Worm (Caenorhabditis elegans) whole organism, L3 larva: ENCODE measurements around the gene T24C2.3.
A peak's percentile ranks its signal among the peaks of the same experiment; 100 is the strongest.

Source experiments
- R02D3.7 ChIP-seq: fragments of 150-350 bp; optimal IDR thresholded peaks from 2 replicates; lab custom pipeline; 2014; ENCODE audit warnings: missing biosample characterization, missing genetic modification characterization
- aly-2 ChIP-seq: fragments of 150-350 bp; optimal IDR thresholded peaks from 2 replicates; lab custom pipeline; 2014; ENCODE audit warnings: missing biosample characterization, missing genetic modification characterization
- ceh-16 ChIP-seq: sonication (generic microtip); optimal IDR thresholded peaks from 2 replicates; lab custom pipeline; 2017; ENCODE audit warnings: missing biosample characterization, missing genetic modification characterization
- ceh-28 ChIP-seq: fragments of 150-350 bp; optimal IDR thresholded peaks from 2 replicates; lab custom pipeline; 2014; ENCODE audit warnings: missing biosample characterization, missing genetic modification reagents, missing genetic modification characterization
- ceh-82 ChIP-seq: fragments of 150-350 bp; optimal IDR thresholded peaks from 2 replicates; lab custom pipeline; 2014; ENCODE audit warnings: missing biosample characterization, missing genetic modification characterization
- ceh-9 ChIP-seq: sonication (generic microtip); optimal IDR thresholded peaks from 2 replicates; lab custom pipeline; 2018; ENCODE audit warnings: missing biosample characterization, missing genetic modification characterization
- egl-27 ChIP-seq: sonication (generic microtip); optimal IDR thresholded peaks from 4 replicates; lab custom pipeline; 2017; ENCODE audit warnings: missing biosample characterization, missing genetic modification reagents, missing genetic modification characterization
- elt-1 ChIP-seq: fragments of 150-350 bp; optimal IDR thresholded peaks from 2 replicates; lab custom pipeline; 2014; ENCODE audit warnings: missing biosample characterization, missing genetic modification characterization
- elt-2 ChIP-seq: sonication (generic microtip); optimal IDR thresholded peaks from 2 replicates; lab custom pipeline; 2016; ENCODE audit warnings: missing genetic modification reagents, mild to moderate bottlenecking, missing genetic modification characterization, missing compliant biosample characterization
- elt-3 ChIP-seq, 3 experiments: fragments of 150-350 bp in 1 of 3; sonication (generic microtip) in 2 of 3; optimal IDR thresholded peaks; 2 replicates in 2 of 3; 4 replicates in 1 of 3; lab custom pipeline; 2014 to 2017; ENCODE audit warnings: missing biosample characterization in 3 of 3, missing genetic modification characterization in 3 of 3
- fos-1 ChIP-seq: fragments of 150-350 bp; optimal IDR thresholded peaks from 2 replicates; lab custom pipeline; 2014; ENCODE audit warnings: missing biosample characterization, missing genetic modification characterization
- hmg-11 ChIP-seq: sonication (generic microtip); optimal IDR thresholded peaks from 2 replicates; lab custom pipeline; 2016; ENCODE audit warnings: missing genetic modification characterization, missing compliant biosample characterization
- jun-1 ChIP-seq: fragments of 150-350 bp; optimal IDR thresholded peaks from 2 replicates; lab custom pipeline; 2014; ENCODE audit warnings: missing biosample characterization, missing genetic modification reagents, missing genetic modification characterization
- lin-15B ChIP-seq: fragments of 150-350 bp; optimal IDR thresholded peaks from 2 replicates; lab custom pipeline; 2014; ENCODE audit warnings: missing biosample characterization, missing genetic modification characterization
- lin-39 ChIP-seq: fragments of 150-350 bp; optimal IDR thresholded peaks from 2 replicates; lab custom pipeline; 2018; ENCODE audit warnings: missing biosample characterization, missing genetic modification reagents, missing genetic modification characterization
- lsy-12 ChIP-seq: sonication (generic microtip); optimal IDR thresholded peaks from 2 replicates; lab custom pipeline; 2016; ENCODE audit warnings: mild to moderate bottlenecking, missing genetic modification characterization, missing compliant biosample characterization
- mdl-1 ChIP-seq: fragments of 150-350 bp; optimal IDR thresholded peaks from 2 replicates; lab custom pipeline; 2014; ENCODE audit warnings: missing biosample characterization, missing genetic modification characterization
- mml-1 ChIP-seq: fragments of 150-350 bp; sonication (generic microtip); optimal IDR thresholded peaks from 3 replicates; lab custom pipeline; 2014; ENCODE audit warnings: missing biosample characterization, missing genetic modification characterization
- nfya-1 ChIP-seq: sonication (generic microtip); optimal IDR thresholded peaks from 2 replicates; lab custom pipeline; 2017; ENCODE audit warnings: missing genetic modification characterization, mild to moderate bottlenecking, missing compliant biosample characterization, antibody characterized with exemption, moderate library complexity; ENCODE audit not compliant: insufficient read depth
- nhr-11 ChIP-seq: fragments of 150-350 bp; optimal IDR thresholded peaks from 2 replicates; lab custom pipeline; 2014; ENCODE audit warnings: missing biosample characterization, missing genetic modification characterization
- nhr-23 ChIP-seq: fragments of 150-350 bp; optimal IDR thresholded peaks from 2 replicates; lab custom pipeline; 2014; ENCODE audit warnings: missing biosample characterization, missing genetic modification reagents, missing genetic modification characterization
- nhr-237 ChIP-seq: fragments of 150-350 bp; optimal IDR thresholded peaks from 2 replicates; lab custom pipeline; 2014; ENCODE audit warnings: missing biosample characterization, missing genetic modification characterization
- nhr-25 ChIP-seq: sonication (generic microtip); optimal IDR thresholded peaks from 2 replicates; lab custom pipeline; 2017; ENCODE audit warnings: missing biosample characterization, missing genetic modification characterization
- nhr-28 ChIP-seq: fragments of 150-350 bp; optimal IDR thresholded peaks from 2 replicates; lab custom pipeline; 2014; ENCODE audit warnings: missing biosample characterization, missing genetic modification characterization
- nhr-43 ChIP-seq: sonication (generic microtip); optimal IDR thresholded peaks from 2 replicates; lab custom pipeline; 2016; ENCODE audit warnings: mild to moderate bottlenecking, missing genetic modification characterization, missing compliant biosample characterization; ENCODE audit not compliant: poor library complexity, severe bottlenecking
- nhr-67 ChIP-seq: fragments of 150-350 bp; optimal IDR thresholded peaks from 2 replicates; lab custom pipeline; 2014; ENCODE audit warnings: missing biosample characterization, missing genetic modification characterization
- nhr-76 ChIP-seq: fragments of 150-350 bp; sonication (generic microtip); optimal IDR thresholded peaks from 5 replicates; lab custom pipeline; 2014; ENCODE audit warnings: missing biosample characterization, missing genetic modification characterization
- nhr-77 ChIP-seq: fragments of 150-350 bp; optimal IDR thresholded peaks from 2 replicates; lab custom pipeline; 2014; ENCODE audit warnings: missing biosample characterization, missing genetic modification characterization
- pha-4 ChIP-seq: fragments of 150-350 bp; optimal IDR thresholded peaks from 2 replicates; lab custom pipeline; 2014; ENCODE audit warnings: missing biosample characterization, missing genetic modification reagents, missing genetic modification characterization
- pqm-1 ChIP-seq: fragments of 150-350 bp; optimal IDR thresholded peaks from 2 replicates; lab custom pipeline; 2017; ENCODE audit warnings: missing biosample characterization, missing genetic modification characterization, inconsistent platforms
- sea-2 ChIP-seq: fragments of 150-350 bp; sonication (generic microtip); optimal IDR thresholded peaks from 4 replicates; lab custom pipeline; 2014; ENCODE audit warnings: missing biosample characterization, missing genetic modification reagents, missing genetic modification characterization
- skn-1 ChIP-seq: fragments of 150-350 bp; optimal IDR thresholded peaks from 2 replicates; lab custom pipeline; 2014; ENCODE audit warnings: missing biosample characterization, missing genetic modification characterization
- snpc-4 ChIP-seq: fragments of 150-350 bp; optimal IDR thresholded peaks from 2 replicates; lab custom pipeline; 2014; ENCODE audit warnings: missing biosample characterization, missing genetic modification characterization
- tbx-2 ChIP-seq: sonication (generic microtip); optimal IDR thresholded peaks from 2 replicates; lab custom pipeline; 2016; ENCODE audit warnings: mild to moderate bottlenecking, missing genetic modification characterization, missing compliant biosample characterization
- unc-39 ChIP-seq: sonication (generic microtip); optimal IDR thresholded peaks from 4 replicates; lab custom pipeline; 2017; ENCODE audit warnings: missing biosample characterization, missing genetic modification characterization
- unc-62 ChIP-seq: fragments of 150-350 bp; sonication (generic microtip); optimal IDR thresholded peaks from 4 replicates; lab custom pipeline; 2014; ENCODE audit warnings: missing biosample characterization, missing genetic modification reagents, missing genetic modification characterization
- ztf-11 ChIP-seq: fragments of 150-350 bp; optimal IDR thresholded peaks from 2 replicates; lab custom pipeline; 2014; ENCODE audit warnings: missing biosample characterization, missing genetic modification characterization
- ztf-4 ChIP-seq: fragments of 150-350 bp; optimal IDR thresholded peaks from 2 replicates; lab custom pipeline; 2014; ENCODE audit warnings: missing biosample characterization, missing genetic modification characterization

The T24C2.3 gene

DNA sequence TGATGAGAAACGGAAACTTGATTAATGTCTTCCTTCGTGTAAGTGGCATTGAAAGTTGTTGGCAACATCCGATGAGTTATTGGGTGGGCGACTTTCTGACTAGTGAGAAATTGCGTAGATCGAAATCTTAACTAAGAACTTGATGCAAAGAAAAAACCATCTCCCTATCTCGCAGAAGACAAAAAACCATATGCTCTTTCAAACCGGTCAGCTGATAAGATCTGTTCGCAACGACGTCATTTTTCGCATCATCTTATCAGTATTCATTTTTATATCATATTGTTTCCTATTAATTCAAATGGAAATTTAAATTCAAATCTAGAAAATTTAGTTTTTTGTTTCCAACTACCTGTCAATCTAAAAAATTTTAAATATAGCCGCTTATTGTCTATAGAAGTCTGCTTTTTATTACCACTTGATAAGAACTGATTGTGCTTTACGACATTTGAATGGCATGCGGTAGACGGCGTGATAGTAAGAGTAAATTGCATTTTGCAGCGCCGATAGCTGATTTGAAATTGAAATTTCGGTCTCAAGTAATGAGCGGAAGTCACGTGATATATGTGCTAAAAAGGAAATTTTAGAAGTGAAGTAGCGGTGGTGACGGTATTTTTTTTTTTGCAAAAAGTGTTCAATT is 42.8 kb upstream of the T24C2.3 start:
- TF ChIP-seq elt-2 (tag; lab: Kevin White, UChicago) (peak; percentile 99), pqm-1 (peak; percentile 17), nhr-25 (peak; percentile 72), egl-27 (tag; lab: Kevin White, UChicago) (peak; percentile 36), ceh-28 (tag; lab: Kevin White, UChicago) (no peak), aly-2 (tag; lab: Kevin White, UChicago) (no peak), pha-4 (tag; lab: Kevin White, UChicago) (peak; percentile 14), elt-1 (tag; lab: Kevin White, UChicago) (peak; percentile 84)

ce11 chrX:14502116-14502587 is 41.2 kb upstream of the T24C2.3 start:
- TF ChIP-seq nhr-23 (tag; lab: Kevin White, UChicago) (peak; percentile 13), nfya-1 (tag; lab: Kevin White, UChicago) (peak; percentile 9), ceh-16 (tag; lab: Kevin White, UChicago) (no peak), unc-62 (GFP tag; lab: Kevin White, UChicago) (peak; percentile 45), skn-1 (no peak), nhr-25 (peak; percentile 69), pqm-1 (peak; percentile 83), elt-1 (tag; lab: Kevin White, UChicago) (peak; percentile 19), elt-2 (tag; lab: Kevin White, UChicago) (peak; percentile 97), jun-1 (tag; lab: Kevin White, UChicago) (peak; percentile 87), nhr-43 (tag; lab: Kevin White, UChicago) (peak; percentile 82), elt-3 (tag; optimal IDR thresholded peaks at IDR 0.05; lab: Kevin White, UChicago) (no peak), pha-4 (tag; lab: Kevin White, UChicago) (peak; percentile 61)
- TF ChIP-seq, all 47 proteins: peak for 10

DNA sequence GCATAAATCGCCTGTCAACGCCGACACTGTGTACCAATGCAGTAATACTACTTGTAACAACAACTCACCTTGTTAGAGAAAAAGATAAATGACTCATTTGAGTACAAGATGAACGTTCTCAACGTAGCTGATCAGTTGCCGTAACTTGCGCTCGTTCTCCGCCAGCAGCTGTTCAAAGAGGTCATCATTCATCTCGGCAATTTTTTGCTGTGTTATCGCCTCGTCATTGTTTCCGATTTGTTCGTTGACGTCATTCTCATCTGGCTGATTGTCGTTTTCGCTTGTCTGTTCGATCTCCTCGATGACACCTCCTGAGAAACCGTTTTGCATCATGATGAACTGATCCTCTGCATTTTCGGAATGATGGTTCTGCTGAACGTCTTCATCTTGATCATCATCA is 40.0 kb upstream of the T24C2.3 start:
- TF ChIP-seq nhr-237 (tag; lab: Kevin White, UChicago) (no peak), R02D3.7 (no peak), ztf-4 (no peak), nhr-25 (peak; percentile 74), nfya-1 (tag; lab: Kevin White, UChicago) (no peak), pha-4 (tag; lab: Kevin White, UChicago) (no peak), ztf-11 (tag; lab: Kevin White, UChicago) (no peak), snpc-4 (tag; lab: Kevin White, UChicago) (no peak), nhr-23 (tag; lab: Kevin White, UChicago) (peak; percentile 69), elt-2 (tag; lab: Kevin White, UChicago) (no peak), nhr-43 (tag; lab: Kevin White, UChicago) (peak; percentile 17), nhr-76 (tag; lab: Kevin White, UChicago) (no peak), lsy-12 (tag; lab: Kevin White, UChicago) (no peak), lin-15B (tag; lab: Kevin White, UChicago) (no peak), hmg-11 (tag; lab: Kevin White, UChicago) (no peak), elt-1 (tag; lab: Kevin White, UChicago) (peak; percentile 42), mml-1 (tag; lab: Kevin White, UChicago) (no peak), skn-1 (no peak), ceh-82 (no peak), nhr-11 (no peak), nhr-67 (tag; lab: Kevin White, UChicago) (no peak), sea-2 (GFP tag; lab: Kevin White, UChicago) (no peak), nhr-77 (tag; lab: Kevin White, UChicago) (no peak), ceh-16 (tag; lab: Kevin White, UChicago) (no peak), fos-1 (no peak), pqm-1 (no peak), nhr-28 (tag; lab: Kevin White, UChicago) (no peak), unc-39 (tag; lab: Kevin White, UChicago) (no peak), egl-27 (tag; lab: Kevin White, UChicago) (no peak), lin-39 (tag; lab: Kevin White, UChicago) (peak; percentile 23), mdl-1 (tag; lab: Kevin White, UChicago) (no peak), ceh-9 (tag; lab: Kevin White, UChicago) (no peak), tbx-2 (tag; lab: Kevin White, UChicago) (no peak)
